Fruit fly (Drosophila melanogaster) whole organism, pupa: ENCODE data around the gene PIG-K.

Experiments
- CG10348 ChIP-seq: fragments of 200-800 bp; sonication (Bioruptor generic); IDR thresholded peaks from 2 replicates; pipeline ENCODE4 v1.3.6; 2022; ENCODE audit warnings: missing biosample characterization, missing genetic modification characterization
- CG12605 ChIP-seq: fragments of 200-800 bp; sonication (Bioruptor generic); IDR thresholded peaks from 2 replicates; pipeline ENCODE4 v1.3.6; 2022; ENCODE audit warnings: missing biosample characterization, missing genetic modification characterization
- CG13204 ChIP-seq: fragments of 200-800 bp; sonication (Bioruptor generic); optimal IDR thresholded peaks from 2 replicates; lab custom pipeline; 2018; ENCODE audit warnings: missing biosample characterization, mild to moderate bottlenecking, missing genetic modification characterization, moderate library complexity
- CG14655 ChIP-seq: fragments of 200-800 bp; sonication (Bioruptor generic); optimal IDR thresholded peaks from 3 replicates; lab custom pipeline; 2017; ENCODE audit warnings: mild to moderate bottlenecking, missing biosample characterization, missing genetic modification reagents, missing genetic modification characterization
- CG15710 ChIP-seq: fragments of 200-800 bp; sonication (Bioruptor generic); optimal IDR thresholded peaks from 2 replicates; lab custom pipeline; 2018; ENCODE audit warnings: missing biosample characterization, mild to moderate bottlenecking, missing genetic modification characterization, moderate library complexity
- CG17806 ChIP-seq: fragments of 200-800 bp; sonication (Bioruptor generic); optimal IDR thresholded peaks from 2 replicates; lab custom pipeline; 2018; ENCODE audit warnings: missing biosample characterization, mild to moderate bottlenecking, missing genetic modification characterization, moderate library complexity
- CG32121 ChIP-seq: fragments of 200-800 bp; sonication (Bioruptor generic); IDR thresholded peaks from 2 replicates; pipeline ENCODE4 v1.3.6; 2022; ENCODE audit warnings: missing biosample characterization, missing genetic modification characterization
- CG34367 ChIP-seq: fragments of 200-800 bp; sonication (Bioruptor generic); optimal IDR thresholded peaks from 2 replicates; lab custom pipeline; 2018; ENCODE audit warnings: missing biosample characterization, mild to moderate bottlenecking, missing genetic modification characterization
- CG4496 ChIP-seq: fragments of 200-800 bp; sonication (Bioruptor generic); IDR thresholded peaks from 3 replicates; pipeline ENCODE4 v1.3.6; 2022; ENCODE audit warnings: missing biosample characterization, missing genetic modification characterization
- CG8159 ChIP-seq: fragments of 200-800 bp; sonication (Bioruptor generic); optimal IDR thresholded peaks from 3 replicates; lab custom pipeline; 2018; ENCODE audit warnings: missing biosample characterization, mild to moderate bottlenecking, missing genetic modification characterization, moderate library complexity
- CG8301 ChIP-seq: fragments of 200-800 bp; sonication (Bioruptor generic); optimal IDR thresholded peaks from 2 replicates; lab custom pipeline; 2018; ENCODE audit warnings: missing biosample characterization, mild to moderate bottlenecking, missing genetic modification characterization
- CG9948 ChIP-seq: fragments of 200-800 bp; sonication (Bioruptor generic); optimal IDR thresholded peaks from 2 replicates; lab custom pipeline; 2018; ENCODE audit warnings: missing biosample characterization, mild to moderate bottlenecking, missing genetic modification characterization, moderate library complexity
- D1 ChIP-seq: fragments of 200-800 bp; sonication (Bioruptor generic); optimal IDR thresholded peaks from 2 replicates; lab custom pipeline; 2018; ENCODE audit warnings: missing biosample characterization, mild to moderate bottlenecking, missing genetic modification characterization, moderate library complexity
- EcR ChIP-seq: fragments of 200-800 bp; sonication (Bioruptor generic); optimal IDR thresholded peaks from 3 replicates; lab custom pipeline; 2019; ENCODE audit warnings: missing biosample characterization, missing genetic modification characterization, mild to moderate bottlenecking, moderate library complexity, missing genetic modification reagents
- Ets98B ChIP-seq: fragments of 200-800 bp; sonication (Bioruptor generic); IDR thresholded peaks from 2 replicates; pipeline ENCODE4 v1.3.6; 2022; ENCODE audit warnings: missing biosample characterization, missing genetic modification characterization
- Pif1A ChIP-seq: fragments of 200-800 bp; sonication (Bioruptor generic); optimal IDR thresholded peaks from 3 replicates; lab custom pipeline; 2016; ENCODE audit warnings: missing biosample characterization, missing genetic modification characterization
- Pif1B ChIP-seq: fragments of 200-800 bp; sonication (Bioruptor generic); optimal IDR thresholded peaks from 3 replicates; lab custom pipeline; 2016; ENCODE audit warnings: missing biosample characterization, missing genetic modification characterization
- Snoo ChIP-seq: fragments of 200-800 bp; sonication (Bioruptor generic); optimal IDR thresholded peaks from 3 replicates; lab custom pipeline; 2017; ENCODE audit warnings: missing biosample characterization, mild to moderate bottlenecking, missing genetic modification characterization, inconsistent platforms
- fd96Ca ChIP-seq: fragments of 200-800 bp; sonication (Bioruptor generic); IDR thresholded peaks from 3 replicates; pipeline ENCODE4 v1.3.6; 2022; ENCODE audit warnings: missing biosample characterization, missing genetic modification characterization
- gl ChIP-seq: fragments of 200-800 bp; sonication (Bioruptor generic); optimal IDR thresholded peaks from 2 replicates; lab custom pipeline; 2018; ENCODE audit warnings: missing biosample characterization, mild to moderate bottlenecking, missing genetic modification characterization
- rn ChIP-seq: fragments of 200-800 bp; sonication (Bioruptor generic); IDR thresholded peaks from 2 replicates; pipeline ENCODE4 v1.3.6; 2022; ENCODE audit warnings: missing biosample characterization, missing genetic modification characterization

PIG-K gene

DNA sequence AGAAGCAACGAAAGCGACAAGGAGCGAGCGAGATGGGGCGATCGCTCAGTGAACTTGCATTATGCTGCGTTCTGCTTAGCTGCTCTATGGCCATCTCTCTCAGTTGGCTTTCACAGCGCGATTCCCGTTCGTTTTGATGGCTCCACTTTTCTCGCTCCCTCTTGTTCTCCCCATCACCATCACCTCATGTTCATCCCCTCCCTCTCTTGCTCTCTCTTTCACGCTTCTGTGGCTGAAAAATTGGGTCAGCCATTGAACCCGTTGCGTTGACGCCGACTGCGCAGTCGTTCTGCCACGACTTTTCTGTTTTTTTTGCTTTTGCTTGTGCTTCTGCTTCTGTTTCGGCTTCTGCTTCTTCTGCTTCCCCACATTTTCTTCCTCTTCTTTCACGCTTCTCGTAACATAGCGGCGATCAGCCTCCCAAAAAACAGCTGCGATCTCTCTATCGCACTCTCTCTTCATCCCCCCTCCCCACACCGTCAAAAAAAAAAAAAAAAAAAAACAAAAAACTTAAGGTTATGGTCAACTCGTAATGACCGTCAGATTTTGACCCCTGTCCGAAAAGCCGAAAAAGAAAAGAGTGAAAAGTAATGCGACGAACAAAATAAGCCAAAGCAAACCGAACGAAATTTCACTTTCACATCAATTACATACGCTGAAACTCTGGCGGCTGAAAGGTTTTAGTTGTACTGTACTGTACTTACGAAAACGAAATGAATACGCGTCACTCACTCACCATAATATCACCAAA, 38.4 kb downstream of the PIG-K start:
- TF ChIP-seq CG15710 (tag; lab: Kevin White, UChicago) (no peak), CG14655 (no peak), CG32121 (GFP tag; lab: Robert Waterston, UW) (peak; percentile 46), CG8301 (tag; lab: Kevin White, UChicago) (no peak), Ets98B (0 out of 2 replicates have a peak, but pooled peaks have one; percentile 22), CG13204 (GFP tag; lab: Kevin White, UChicago) (no peak), rn (GFP tag; lab: Robert Waterston, UW) (no peak), EcR (GFP tag; lab: Kevin White, UChicago) (peak; percentile 78), CG10348 (no peak), Pif1B (GFP tag; lab: Kevin White, UChicago) (no peak), Pif1A (no peak), CG34367 (tag; lab: Kevin White, UChicago) (no peak), CG4496 (no peak), Snoo (tag; lab: Kevin White, UChicago) (no peak), CG8159 (tag; lab: Kevin White, UChicago) (no peak), CG9948 (tag; lab: Kevin White, UChicago) (no peak), fd96Ca (GFP tag; lab: Robert Waterston, UW) (no peak)
- TF ChIP-seq, all 21 proteins: peak for 3

DNA sequence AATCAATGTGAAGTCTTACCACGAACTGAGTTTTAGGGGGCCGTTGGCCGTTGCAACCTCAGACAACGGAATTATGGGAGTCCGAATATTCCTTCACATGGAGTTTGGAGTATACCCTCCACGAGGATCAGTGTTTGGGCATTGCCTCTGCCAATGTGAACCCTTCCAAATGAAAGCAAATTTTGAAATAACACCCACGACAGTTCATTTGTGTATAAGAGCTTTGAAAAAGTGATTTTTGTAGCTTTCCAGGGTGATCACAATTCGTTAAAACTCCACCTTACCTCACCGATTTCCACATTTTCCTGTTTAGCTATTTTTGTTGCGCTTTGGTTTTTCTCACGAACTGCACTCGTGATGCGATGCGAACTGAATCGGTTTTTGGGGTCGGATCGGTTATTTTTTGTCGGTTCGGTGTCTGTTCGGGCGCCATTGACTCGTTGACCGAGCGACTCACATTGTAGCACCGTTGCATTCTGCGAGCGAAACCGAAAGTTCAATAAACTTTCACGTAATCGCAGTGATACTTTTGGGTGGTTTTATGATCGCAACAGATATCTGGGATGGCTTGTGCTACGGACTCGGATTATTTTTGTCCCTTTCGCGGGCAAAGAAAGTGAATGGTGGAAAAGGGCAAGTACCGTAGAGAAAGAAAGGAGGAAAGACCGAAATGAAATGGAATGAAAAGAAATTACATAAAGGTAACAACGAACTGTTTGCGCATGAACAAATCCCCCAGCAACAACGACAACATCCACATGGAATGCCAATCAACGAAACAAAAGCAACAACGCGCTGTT, 39.2 kb downstream of the PIG-K start:
- TF ChIP-seq CG8301 (tag; lab: Kevin White, UChicago): peak; percentile 15
- no peak for TF ChIP-seq CG13204 (GFP tag; lab: Kevin White, UChicago)
- TF ChIP-seq EcR (GFP tag; lab: Kevin White, UChicago): no peak
- no peak for TF ChIP-seq Pif1B (GFP tag; lab: Kevin White, UChicago)
- no peak for TF ChIP-seq D1 (tag; lab: Kevin White, UChicago)
- TF ChIP-seq CG32121 (GFP tag; lab: Robert Waterston, UW): peak; percentile 80
- no peak for TF ChIP-seq CG15710 (tag; lab: Kevin White, UChicago)
- TF ChIP-seq Pif1A: no peak
- TF ChIP-seq Snoo (tag; lab: Kevin White, UChicago): no peak
- peak; percentile 14 for TF ChIP-seq CG14655
- TF ChIP-seq CG8159 (tag; lab: Kevin White, UChicago): no peak
- no peak for TF ChIP-seq CG10348
- TF ChIP-seq CG34367 (tag; lab: Kevin White, UChicago): no peak
- no peak for TF ChIP-seq CG9948 (tag; lab: Kevin White, UChicago)
- no peak for TF ChIP-seq gl (tag; lab: Kevin White, UChicago)
- TF ChIP-seq CG4496: peak; percentile 51; the same call in 1 of the 3 replicates
- no peak for TF ChIP-seq CG17806 (tag; lab: Kevin White, UChicago)
- TF ChIP-seq Ets98B: peak; percentile 70
- 0 out of 2 replicates have a peak, but pooled peaks have one; percentile 11 for TF ChIP-seq rn (GFP tag; lab: Robert Waterston, UW)
- TF ChIP-seq CG12605: no peak
- peak; percentile 47; the same call in 2 of the 3 replicates for TF ChIP-seq fd96Ca (GFP tag; lab: Robert Waterston, UW)

DNA sequence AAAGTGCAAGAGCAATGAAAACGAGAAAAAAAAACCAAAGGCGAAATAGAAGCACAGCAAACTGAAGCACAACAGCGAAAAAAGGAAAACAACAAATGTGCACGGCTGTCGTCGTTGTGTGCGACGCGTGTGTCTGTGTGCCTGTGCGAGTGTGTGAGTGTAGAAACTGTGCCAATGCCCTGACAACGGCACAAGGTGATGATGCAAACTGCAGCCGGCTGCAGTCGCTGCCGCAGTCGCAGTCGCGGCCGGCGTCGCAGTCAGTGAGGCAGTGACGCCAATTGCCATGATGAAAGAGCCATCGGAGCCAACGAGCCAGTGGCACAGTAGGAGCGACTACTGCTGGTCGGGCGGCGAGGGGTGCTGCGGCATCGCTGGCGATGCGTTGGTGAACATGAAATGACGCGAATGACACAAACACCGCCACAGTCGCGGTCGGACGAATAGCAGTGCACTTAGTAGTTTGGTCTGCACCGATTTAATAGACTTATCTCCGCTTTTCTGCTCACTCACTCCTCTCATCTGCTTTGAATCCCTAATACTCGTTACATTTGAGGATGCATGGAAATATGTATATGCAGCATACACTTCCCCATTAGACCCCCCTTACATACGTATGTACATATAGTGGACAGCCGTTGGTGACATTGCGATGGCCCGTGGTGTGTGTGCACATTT, 40.4 kb downstream of the PIG-K start:
- peak; percentile 71 for TF ChIP-seq CG9948 (tag; lab: Kevin White, UChicago)
- peak; percentile 89 for TF ChIP-seq CG8301 (tag; lab: Kevin White, UChicago)
- peak; percentile 53 for TF ChIP-seq Pif1B (GFP tag; lab: Kevin White, UChicago)
- peak; percentile 35 for TF ChIP-seq Snoo (tag; lab: Kevin White, UChicago)
- peak; percentile 96 for TF ChIP-seq EcR (GFP tag; lab: Kevin White, UChicago)
- peak; percentile 84 for TF ChIP-seq CG10348
- TF ChIP-seq CG17806 (tag; lab: Kevin White, UChicago): peak; percentile 67
- TF ChIP-seq CG14655: peak; percentile 85
- no peak for TF ChIP-seq D1 (tag; lab: Kevin White, UChicago)
- peak; percentile 82 for TF ChIP-seq CG12605
- TF ChIP-seq CG15710 (tag; lab: Kevin White, UChicago): peak; percentile 77
- TF ChIP-seq CG13204 (GFP tag; lab: Kevin White, UChicago): peak; percentile 69
- TF ChIP-seq rn (GFP tag; lab: Robert Waterston, UW): peak; percentile 58; the same call in 1 of the 2 replicates
- TF ChIP-seq CG4496: peak; percentile 89
- TF ChIP-seq fd96Ca (GFP tag; lab: Robert Waterston, UW): peak; percentile 90
- TF ChIP-seq Ets98B: peak; percentile 77
- TF ChIP-seq Pif1A: peak; percentile 73
- TF ChIP-seq CG32121 (GFP tag; lab: Robert Waterston, UW): peak; percentile 91
- TF ChIP-seq CG8159 (tag; lab: Kevin White, UChicago): peak; percentile 79
- peak; percentile 36 for TF ChIP-seq gl (tag; lab: Kevin White, UChicago)
- TF ChIP-seq CG34367 (tag; lab: Kevin White, UChicago): peak; percentile 66

DNA sequence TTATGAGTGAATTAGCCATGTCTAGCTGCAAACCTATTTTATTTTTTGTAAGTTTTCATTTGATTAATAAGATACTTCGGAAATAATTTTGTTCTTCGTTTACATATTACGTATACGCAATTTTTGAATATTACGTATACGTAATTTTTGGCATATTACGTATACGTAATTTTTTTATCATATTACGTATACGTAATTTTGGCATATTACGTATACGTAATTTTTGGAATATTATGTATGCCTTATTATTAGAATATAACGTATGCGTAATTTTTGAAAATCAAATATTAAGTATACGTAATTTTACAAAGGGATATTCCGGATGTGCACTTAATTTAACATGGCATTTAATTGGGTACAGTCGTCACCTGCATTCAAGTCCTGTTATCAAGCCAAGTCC, 41.0 kb downstream of the PIG-K start:
- no peak for TF ChIP-seq CG8159 (tag; lab: Kevin White, UChicago)
- TF ChIP-seq, all 21 proteins: peak for 0
